Worm (Caenorhabditis elegans): ENCODE measurements around the gene C10A4.7.

ce11 chrX:7431165-7431564, 15.8 kb upstream of the C10A4.7 start, which contains the start of gene clc-2:
- TF ChIP-seq mdl-1 (tag; optimal IDR thresholded peaks at IDR 0.05): no peak
- TF ChIP-seq fkh-10 (GFP tag; optimal IDR thresholded peaks at IDR 0.05): no peak
- TF ChIP-seq egl-27 (tag; optimal IDR thresholded peaks at IDR 0.05): no peak
- TF ChIP-seq unc-62 (GFP tag; optimal IDR thresholded peaks at IDR 0.05): no peak
- no peak for TF ChIP-seq lsy-2 (tag; optimal IDR thresholded peaks at IDR 0.05)
- no peak for TF ChIP-seq alr-1 (tag; optimal IDR thresholded peaks at IDR 0.05; ENCODE audit: borderline replicate concordance)
- no peak for TF ChIP-seq mef-2 (tag; optimal IDR thresholded peaks at IDR 0.05)
- no peak for TF ChIP-seq unc-86 (tag; optimal IDR thresholded peaks at IDR 0.05)
- no peak for TF ChIP-seq aha-1 (tag; optimal IDR thresholded peaks at IDR 0.05)
- TF ChIP-seq nhr-11 (tag; optimal IDR thresholded peaks at IDR 0.05): no peak
- TF ChIP-seq lin-15B (tag; optimal IDR thresholded peaks at IDR 0.05): no peak

Measured in whole organism, L1 larva.